Fruit fly (Drosophila melanogaster): ENCODE data around the gene mRpL45.

mRpL45 gene

dm6 chr3R:22573590-22573989 lies 44.7 kb upstream of the mRpL45 start:
- peak; percentile 52 for TF ChIP-seq CG5180 (GFP tag; optimal IDR thresholded peaks at IDR 0.05)
- no peak for TF ChIP-seq twi (tag; optimal IDR thresholded peaks at IDR 0.05)
- TF ChIP-seq otp (GFP tag; IDR thresholded peaks at IDR 0.05) = peak; percentile 78
- TF ChIP-seq wdn (GFP tag; IDR thresholded peaks at IDR 0.05) = no peak
- TF ChIP-seq CG6813 (GFP tag; optimal IDR thresholded peaks at IDR 0.05) = peak; percentile 25
- peak; percentile 44 for TF ChIP-seq CG2678 (tag; optimal IDR thresholded peaks at IDR 0.05)
- TF ChIP-seq pnt (GFP tag; optimal IDR thresholded peaks at IDR 0.05) = no peak
- peak in 1 of 2 experiments; percentile 7 for TF ChIP-seq Hr78 (GFP tag; optimal IDR thresholded peaks at IDR 0.05)
- TF ChIP-seq dmrt99B (tag; optimal IDR thresholded peaks at IDR 0.05) = peak; percentile 13
- no peak for TF ChIP-seq Xrp1 (GFP tag; IDR thresholded peaks at IDR 0.05)
- TF ChIP-seq CG10209 (GFP tag; optimal IDR thresholded peaks at IDR 0.05) = peak; percentile 22
- TF ChIP-seq CG14860 (GFP tag; IDR thresholded peaks at IDR 0.05; ENCODE audit: partially characterized antibody) = no peak
- TF ChIP-seq ato (GFP tag; IDR thresholded peaks at IDR 0.05; ENCODE audit: partially characterized antibody) = no peak
- TF ChIP-seq CG34224 (GFP tag; IDR thresholded peaks at IDR 0.05; ENCODE audit: partially characterized antibody) = no peak
- peak; percentile 56 for TF ChIP-seq CG15269 (tag; optimal IDR thresholded peaks at IDR 0.05)
- peak; percentile 56 for TF ChIP-seq Asciz (GFP tag; optimal IDR thresholded peaks at IDR 0.05)
- no peak for TF ChIP-seq HmgD (GFP tag; optimal IDR thresholded peaks at IDR 0.05)
- TF ChIP-seq CG33557 (GFP tag; optimal IDR thresholded peaks at IDR 0.05) = peak; percentile 22
- no peak for TF ChIP-seq Bdp1 (GFP tag; optimal IDR thresholded peaks at IDR 0.05)
- peak; percentile 38 for TF ChIP-seq CG17385 (GFP tag; optimal IDR thresholded peaks at IDR 0.05)
- 0 out of 3 replicates have a peak, but pooled peaks have one; percentile 30 for TF ChIP-seq ci (GFP tag; IDR thresholded peaks at IDR 0.05)
- peak; percentile 6 for TF ChIP-seq CG12769 (tag; optimal IDR thresholded peaks at IDR 0.05)
- TF ChIP-seq CG15601 (tag; optimal IDR thresholded peaks at IDR 0.05) = peak; percentile 47
- no peak for TF ChIP-seq CHES-1-like (GFP tag; optimal IDR thresholded peaks at IDR 0.05)
- peak; percentile 0 for TF ChIP-seq CG3281 (GFP tag; optimal IDR thresholded peaks at IDR 0.05)
- TF ChIP-seq CG12219 (GFP tag; optimal IDR thresholded peaks at IDR 0.05) = peak; percentile 38
- peak; percentile 3 for TF ChIP-seq CG2875 (GFP tag; optimal IDR thresholded peaks at IDR 0.05)
- no peak for TF ChIP-seq Tbp (GFP tag; optimal IDR thresholded peaks at IDR 0.05)
- TF ChIP-seq Fer3 (tag; optimal IDR thresholded peaks at IDR 0.05) = peak; percentile 2
- no peak for TF ChIP-seq CG11398 (GFP tag; optimal IDR thresholded peaks at IDR 0.05)
- peak; percentile 26; the same call in 1 of the 2 replicates for TF ChIP-seq E2f2 (GFP tag; IDR thresholded peaks at IDR 0.05)
- no peak for TF ChIP-seq CG34376 (GFP tag; optimal IDR thresholded peaks at IDR 0.05)
- TF ChIP-seq trem (tag; optimal IDR thresholded peaks at IDR 0.05) = no peak
- no peak for TF ChIP-seq CG9932 (GFP tag; IDR thresholded peaks at IDR 0.05)
- TF ChIP-seq fd3F (GFP tag; optimal IDR thresholded peaks at IDR 0.05) = peak; percentile 17
- no peak for TF ChIP-seq ind (GFP tag; optimal IDR thresholded peaks at IDR 0.05)
- peak; percentile 22 for TF ChIP-seq Sox100B (GFP tag; optimal IDR thresholded peaks at IDR 0.05)
- peak; percentile 17 for TF ChIP-seq CG15514 (GFP tag; optimal IDR thresholded peaks at IDR 0.05)
- peak; percentile 64 for TF ChIP-seq ATbp (GFP tag; optimal IDR thresholded peaks at IDR 0.05)
- TF ChIP-seq CG17829 (tag; optimal IDR thresholded peaks at IDR 0.05) = no peak
- TF ChIP-seq fd64A (GFP tag; optimal IDR thresholded peaks at IDR 0.05) = peak; percentile 25
- TF ChIP-seq CG31441 (GFP tag; IDR thresholded peaks at IDR 0.05) = no peak
- no peak for TF ChIP-seq hkb (optimal IDR thresholded peaks at IDR 0.05)
- peak; percentile 53; the same call in 1 of the 2 replicates for TF ChIP-seq hkb (GFP tag; IDR thresholded peaks at IDR 0.05)
- no peak for TF ChIP-seq rib (GFP tag; IDR thresholded peaks at IDR 0.05)
- peak; percentile 47 for TF ChIP-seq CG10431 (GFP tag; optimal IDR thresholded peaks at IDR 0.05)
- peak; percentile 24 for TF ChIP-seq CG10543 (GFP tag; optimal IDR thresholded peaks at IDR 0.05)
- no peak for TF ChIP-seq CG6175 (GFP tag; IDR thresholded peaks at IDR 0.05)
- TF ChIP-seq Fer1 (GFP tag; optimal IDR thresholded peaks at IDR 0.05) = peak; percentile 29
- TF ChIP-seq Vsx1 (GFP tag; optimal IDR thresholded peaks at IDR 0.05) = peak; percentile 14
